Fruit fly (Drosophila melanogaster) whole organism, wandering third instar larva: ENCODE results near the gene how.

Experiments used
- Abd-B ChIP-seq: fragments of >200 bp; optimal IDR thresholded peaks from 2 replicates; lab custom pipeline; 2017; ENCODE audit warnings: missing biosample characterization, missing genetic modification characterization
- CG32264 ChIP-seq: fragments of 200-800 bp; sonication (Bioruptor generic); optimal IDR thresholded peaks from 2 replicates; lab custom pipeline; 2016; ENCODE audit warnings: missing biosample characterization, missing genetic modification characterization
- CG9705 ChIP-seq: fragments of 200-800 bp; sonication (Bioruptor generic); optimal IDR thresholded peaks from 2 replicates; lab custom pipeline; 2018; ENCODE audit warnings: missing biosample characterization, mild to moderate bottlenecking, missing genetic modification characterization
- CrebA ChIP-seq: fragments of 200-800 bp; sonication (Bioruptor generic); optimal IDR thresholded peaks from 2 replicates; lab custom pipeline; 2016; ENCODE audit warnings: missing biosample characterization, mild to moderate bottlenecking, missing genetic modification characterization, borderline replicate concordance
- Dfd ChIP-seq: fragments of >200 bp; optimal IDR thresholded peaks from 2 replicates; lab custom pipeline; 2017; ENCODE audit warnings: missing biosample characterization, missing genetic modification characterization
- Dif ChIP-seq: fragments of 200-275, 200-300 bp; sonication (Bioruptor generic); optimal IDR thresholded peaks from 2 replicates; lab custom pipeline; 2018; ENCODE audit warnings: missing biosample characterization, missing genetic modification characterization; ENCODE audit not compliant: partially characterized antibody
- GATAd ChIP-seq: sonication (Bioruptor generic); optimal IDR thresholded peaks from 2 replicates; lab custom pipeline; 2016; ENCODE audit warnings: missing biosample characterization, missing genetic modification characterization
- HLH106 ChIP-seq: fragments of 200-800 bp; optimal IDR thresholded peaks from 3 replicates; lab custom pipeline; 2019; ENCODE audit warnings: missing biosample characterization, mild to moderate bottlenecking, missing genetic modification characterization, moderate library complexity
- Hnf4 ChIP-seq: fragments of 200-800 bp; sonication (Bioruptor generic); optimal IDR thresholded peaks from 2 replicates; lab custom pipeline; 2016; ENCODE audit warnings: missing biosample characterization, mild to moderate bottlenecking, missing genetic modification characterization
- Hr78 ChIP-seq: fragments of >200 bp; optimal IDR thresholded peaks from 2 replicates; lab custom pipeline; 2017; ENCODE audit warnings: missing biosample characterization, missing genetic modification characterization
- Hr83 ChIP-seq: fragments of 200-300 bp; sonication (Bioruptor generic); optimal IDR thresholded peaks from 2 replicates; lab custom pipeline; 2016; ENCODE audit warnings: missing biosample characterization, mild to moderate bottlenecking, missing genetic modification characterization, moderate library complexity; ENCODE audit not compliant: poor library complexity, severe bottlenecking
- Jra ChIP-seq: sonication (Bioruptor generic); optimal IDR thresholded peaks from 2 replicates; lab custom pipeline; 2016; ENCODE audit warnings: missing biosample characterization, missing genetic modification characterization
- Mio ChIP-seq: sonication (Bioruptor generic); optimal IDR thresholded peaks from 2 replicates; lab custom pipeline; 2016; ENCODE audit warnings: missing biosample characterization, missing genetic modification characterization
- Myc ChIP-seq: fragments of >200 bp; optimal IDR thresholded peaks from 2 replicates; lab custom pipeline; 2017
- N ChIP-seq: fragments of >200 bp; optimal IDR thresholded peaks from 2 replicates; lab custom pipeline; 2018; ENCODE audit warnings: missing biosample characterization, missing external identifiers, missing genetic modification characterization
- OdsH ChIP-seq: fragments of 200-800 bp; sonication (Bioruptor generic); optimal IDR thresholded peaks from 2 replicates; lab custom pipeline; 2016; ENCODE audit warnings: missing biosample characterization, mild to moderate bottlenecking, missing genetic modification characterization
- Rel ChIP-seq, 2 experiments: fragments of 200-800 bp; sonication (Bioruptor generic) in 1 of 2; optimal IDR thresholded peaks; 2 replicates in 1 of 2; 3 replicates in 1 of 2; lab custom pipeline; 2016 to 2019; ENCODE audit warnings: mild to moderate bottlenecking in 2 of 2, missing biosample characterization in 2 of 2, missing genetic modification characterization in 2 of 2, moderate library complexity in 1 of 2
- Sp1 ChIP-seq: fragments of 200-800 bp; sonication (Bioruptor generic); optimal IDR thresholded peaks from 3 replicates; lab custom pipeline; 2019; ENCODE audit warnings: missing biosample characterization, mild to moderate bottlenecking, missing genetic modification characterization, moderate library complexity
- Vsx2 ChIP-seq: fragments of 200-300, 225-300 bp; sonication (Bioruptor generic); optimal IDR thresholded peaks from 2 replicates; lab custom pipeline; 2018; ENCODE audit warnings: missing biosample characterization, missing genetic modification characterization; ENCODE audit not compliant: partially characterized antibody
- br ChIP-seq: fragments of 200-800 bp; sonication (Bioruptor generic); optimal IDR thresholded peaks from 2 replicates; lab custom pipeline; 2016; ENCODE audit warnings: missing biosample characterization, missing genetic modification characterization
- brk ChIP-seq: fragments of 200-800 bp; sonication (Bioruptor generic); optimal IDR thresholded peaks from 2 replicates; lab custom pipeline; 2016; ENCODE audit warnings: missing biosample characterization, mild to moderate bottlenecking, missing genetic modification characterization
- dl ChIP-seq, 2 experiments: fragments of 175-275, 200-275 bp in 1 of 2; fragments of 200-275 bp in 1 of 2; sonication (Bioruptor generic); optimal IDR thresholded peaks; lab custom pipeline; 2018; ENCODE audit warnings: mild to moderate bottlenecking in 2 of 2, missing biosample characterization in 2 of 2, missing genetic modification characterization in 2 of 2, moderate library complexity in 2 of 2; ENCODE audit not compliant: partially characterized antibody in 2 of 2, insufficient read depth in 1 of 2
- dmrt93B ChIP-seq: fragments of 200-800 bp; sonication (Bioruptor generic); optimal IDR thresholded peaks from 2 replicates; lab custom pipeline; 2018; ENCODE audit warnings: missing biosample characterization, mild to moderate bottlenecking, missing genetic modification characterization
- dsf ChIP-seq: sonication (Bioruptor generic); optimal IDR thresholded peaks from 2 replicates; lab custom pipeline; 2016; ENCODE audit warnings: missing biosample characterization, missing genetic modification characterization, borderline replicate concordance
- ey ChIP-seq: fragments of 200-800 bp; sonication (Bioruptor generic); optimal IDR thresholded peaks from 2 replicates; lab custom pipeline; 2016; ENCODE audit warnings: missing biosample characterization, missing genetic modification characterization
- foxo ChIP-seq, 2 experiments: fragments of 200-800 bp; sonication (Bioruptor generic); optimal IDR thresholded peaks; 2 replicates in 1 of 2; 3 replicates in 1 of 2; lab custom pipeline; 2016 to 2017; ENCODE audit warnings: missing biosample characterization in 2 of 2, missing genetic modification characterization in 2 of 2
- fru ChIP-seq: fragments of 200-800 bp; sonication (Bioruptor generic); optimal IDR thresholded peaks from 3 replicates; lab custom pipeline; 2016; ENCODE audit warnings: missing biosample characterization, mild to moderate bottlenecking, missing genetic modification characterization
- h ChIP-seq: fragments of 200-800 bp; sonication (Bioruptor generic); optimal IDR thresholded peaks from 3 replicates; lab custom pipeline; 2016; ENCODE audit warnings: missing biosample characterization, mild to moderate bottlenecking, missing genetic modification characterization
- jim ChIP-seq: fragments of 175-275, 200-325 bp; sonication (Bioruptor generic); optimal IDR thresholded peaks from 2 replicates; lab custom pipeline; 2016; ENCODE audit warnings: missing biosample characterization, mild to moderate bottlenecking, missing genetic modification characterization
- lola ChIP-seq: fragments of >200 bp; optimal IDR thresholded peaks from 2 replicates; lab custom pipeline; 2017; ENCODE audit warnings: missing biosample characterization, missing genetic modification characterization
- pan ChIP-seq: fragments of >200 bp; optimal IDR thresholded peaks from 2 replicates; lab custom pipeline; 2017
- psq ChIP-seq: fragments of 200-800 bp; sonication (Bioruptor generic); optimal IDR thresholded peaks from 3 replicates; lab custom pipeline; 2017; ENCODE audit warnings: missing biosample characterization, mild to moderate bottlenecking, missing genetic modification characterization, moderate library complexity
- rgr ChIP-seq: fragments of 200-800 bp; sonication (Bioruptor generic); optimal IDR thresholded peaks from 3 replicates; lab custom pipeline; 2016; ENCODE audit warnings: missing biosample characterization, mild to moderate bottlenecking, missing genetic modification characterization
- sage ChIP-seq: fragments of 200-800 bp; sonication (Bioruptor generic); optimal IDR thresholded peaks from 2 replicates; lab custom pipeline; 2016; ENCODE audit warnings: missing biosample characterization, mild to moderate bottlenecking, missing genetic modification characterization
- sv ChIP-seq: fragments of 200-800 bp; sonication (Bioruptor generic); optimal IDR thresholded peaks from 3 replicates; lab custom pipeline; 2016; ENCODE audit warnings: missing biosample characterization, missing genetic modification characterization
- tai ChIP-seq: sonication (Bioruptor generic); optimal IDR thresholded peaks from 2 replicates; lab custom pipeline; 2016; ENCODE audit warnings: missing biosample characterization, missing genetic modification characterization
- usp ChIP-seq: fragments of >200 bp; optimal IDR thresholded peaks from 2 replicates; lab custom pipeline; 2017; ENCODE audit warnings: missing biosample characterization, missing genetic modification characterization
- woc ChIP-seq: sonication (Bioruptor generic); optimal IDR thresholded peaks from 2 replicates; lab custom pipeline; 2016; ENCODE audit warnings: missing biosample characterization, mild to moderate bottlenecking, missing genetic modification characterization

how gene

DNA sequence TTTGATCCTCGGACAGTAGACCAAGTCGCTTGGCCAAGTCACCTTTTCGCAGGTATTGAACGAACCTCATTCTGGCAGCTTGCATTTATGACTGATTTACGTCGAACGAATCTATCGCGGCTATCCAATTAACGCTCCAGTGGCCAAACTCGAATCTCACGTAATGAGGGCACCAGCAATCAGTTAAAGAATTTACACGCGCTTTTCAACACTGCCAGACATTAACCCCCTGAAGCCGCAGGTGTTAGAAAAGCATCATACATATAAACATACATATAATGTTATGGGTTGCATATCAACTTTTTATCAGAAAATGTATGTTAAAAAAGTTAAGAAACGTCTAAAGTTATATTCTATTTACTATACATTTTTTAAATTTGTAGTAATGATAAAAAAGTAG lies 16.7 kb upstream of the how start, which contains the start of gene CG6028:
TSS of gene CG6028 (minus strand) at position 187 of the 400 bp plus-strand sequence.
- TF ChIP-seq Abd-B (GFP tag; lab: Kevin White, UChicago) (no peak), Rel (GFP tag; optimal IDR thresholded peaks at IDR 0.05; lab: Kevin White, UChicago) (no peak), Rel (tag; optimal IDR thresholded peaks at IDR 0.05; lab: Kevin White, UChicago) (peak; percentile 68), dl (GFP tag; optimal IDR thresholded peaks at IDR 0.05; lab: Kevin White, UChicago; ENCODE audit: insufficient read depth in 1 of 2, partially characterized antibody in 2 of 2) (no peak), psq (GFP tag; lab: Kevin White, UChicago) (peak; percentile 5), Hnf4 (GFP tag; lab: Kevin White, UChicago) (peak; percentile 75), jim (GFP tag; lab: Kevin White, UChicago) (no peak), OdsH (no peak), h (GFP tag; lab: Kevin White, UChicago) (peak; percentile 55), Vsx2 (GFP tag; lab: Kevin White, UChicago) (no peak), HLH106 (tag; lab: Kevin White, UChicago) (peak; percentile 30), Dif (GFP tag; lab: Kevin White, UChicago) (no peak), Hr83 (GFP tag; lab: Kevin White, UChicago) (peak; percentile 77), lola (GFP tag; lab: Kevin White, UChicago) (no peak), usp (GFP tag; lab: Kevin White, UChicago) (no peak), CG9705 (GFP tag; lab: Kevin White, UChicago) (no peak), Sp1 (peak; percentile 40), tai (GFP tag; lab: Kevin White, UChicago) (no peak), foxo (GFP tag; optimal IDR thresholded peaks at IDR 0.05; lab: Kevin White, UChicago) (peak in 1 of 2 experiments; percentile 54), woc (GFP tag; lab: Kevin White, UChicago) (peak; percentile 57), Mio (GFP tag; lab: Kevin White, UChicago) (no peak), br (GFP tag; lab: Kevin White, UChicago) (peak; percentile 50), ey (GFP tag; lab: Kevin White, UChicago) (peak; percentile 27), fru (GFP tag; lab: Kevin White, UChicago) (peak; percentile 15), sv (peak; percentile 20), rgr (GFP tag; lab: Kevin White, UChicago) (peak; percentile 59), Jra (GFP tag; lab: Kevin White, UChicago) (peak; percentile 44), Myc (lab: Kevin White, UChicago) (no peak), GATAd (GFP tag; lab: Kevin White, UChicago) (no peak)

DNA sequence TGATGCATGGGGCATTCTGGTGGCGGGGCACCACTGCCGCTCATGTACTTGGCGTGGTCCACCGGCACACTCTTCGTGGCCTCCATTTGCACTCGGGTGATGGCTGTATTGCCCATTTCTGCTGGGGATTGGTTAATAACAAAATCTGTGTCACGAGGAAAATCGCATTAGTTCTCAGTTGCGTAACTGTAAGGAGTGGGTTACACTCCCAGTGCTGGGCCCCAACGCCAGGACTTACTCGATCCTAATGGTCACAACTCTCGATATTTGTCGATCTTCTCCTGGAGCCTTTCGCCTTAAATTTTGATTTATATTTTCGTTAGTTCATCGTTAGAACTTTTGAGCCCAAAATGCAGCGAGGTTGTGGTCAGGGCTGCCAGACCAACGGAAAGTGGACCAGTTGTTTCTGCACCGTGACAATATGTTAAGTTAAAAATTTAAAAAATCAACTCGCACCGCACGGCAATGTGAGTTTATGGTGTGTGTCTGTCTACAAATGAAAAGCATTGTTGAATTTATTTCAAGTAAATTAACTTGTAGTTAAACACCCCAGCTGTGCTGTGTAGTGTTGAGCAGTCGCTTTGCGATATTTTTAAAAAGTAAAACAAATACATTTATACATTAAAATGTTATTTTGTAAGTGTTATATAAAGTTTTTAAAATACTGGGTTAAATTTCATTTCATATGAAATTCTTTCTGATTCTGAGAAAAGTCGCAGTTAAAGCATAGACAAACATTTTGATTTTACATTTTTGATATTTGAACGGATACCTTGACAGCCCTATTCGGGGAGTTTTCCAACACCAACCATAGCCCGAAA lies 14.9 kb upstream of the how start, which contains the start of the genes Cchl and ND-42:
TSS of gene Cchl (minus strand) at position 559 of the 821 bp plus-strand sequence.
TSS of gene ND-42 (plus strand) at position 788 of the 821 bp plus-strand sequence.
- TF ChIP-seq Vsx2 (GFP tag; lab: Kevin White, UChicago): no peak
- TF ChIP-seq tai (GFP tag; lab: Kevin White, UChicago): no peak
- peak; percentile 88 for TF ChIP-seq HLH106 (tag; lab: Kevin White, UChicago)
- TF ChIP-seq h (GFP tag; lab: Kevin White, UChicago): peak; percentile 83
- TF ChIP-seq OdsH: peak; percentile 76
- TF ChIP-seq sv: peak; percentile 55
- no peak for TF ChIP-seq Mio (GFP tag; lab: Kevin White, UChicago)
- TF ChIP-seq usp (GFP tag; lab: Kevin White, UChicago): no peak
- no peak for TF ChIP-seq dsf (GFP tag; lab: Kevin White, UChicago)
- TF ChIP-seq GATAd (GFP tag; lab: Kevin White, UChicago): peak; percentile 57
- no peak for TF ChIP-seq brk
- no peak for TF ChIP-seq Rel (GFP tag; optimal IDR thresholded peaks at IDR 0.05; lab: Kevin White, UChicago)
- TF ChIP-seq Rel (tag; optimal IDR thresholded peaks at IDR 0.05; lab: Kevin White, UChicago): peak; percentile 64
- peak; percentile 86 for TF ChIP-seq rgr (GFP tag; lab: Kevin White, UChicago)
- TF ChIP-seq Sp1: peak; percentile 80
- no peak for TF ChIP-seq Dfd (GFP tag; lab: Kevin White, UChicago)
- no peak for TF ChIP-seq Hnf4 (GFP tag; lab: Kevin White, UChicago)
- no peak for TF ChIP-seq sage (GFP tag; lab: Kevin White, UChicago)
- peak; percentile 70 for TF ChIP-seq ey (GFP tag; lab: Kevin White, UChicago)
- TF ChIP-seq Hr83 (GFP tag; lab: Kevin White, UChicago): peak; percentile 63
- TF ChIP-seq Hr78 (GFP tag; lab: Kevin White, UChicago): no peak
- TF ChIP-seq Dif (GFP tag; lab: Kevin White, UChicago): no peak
- no peak for TF ChIP-seq dl (GFP tag; optimal IDR thresholded peaks at IDR 0.05; lab: Kevin White, UChicago; ENCODE audit: insufficient read depth in 1 of 2, partially characterized antibody in 2 of 2)
- TF ChIP-seq Jra (GFP tag; lab: Kevin White, UChicago): peak; percentile 69
- no peak for TF ChIP-seq br (GFP tag; lab: Kevin White, UChicago)
- peak; percentile 73 for TF ChIP-seq woc (GFP tag; lab: Kevin White, UChicago)
- TF ChIP-seq foxo (GFP tag; optimal IDR thresholded peaks at IDR 0.05; lab: Kevin White, UChicago): peak in 1 of 2 experiments; percentile 88
- peak; percentile 53 for TF ChIP-seq Myc (lab: Kevin White, UChicago)
- peak; percentile 45 for TF ChIP-seq CG32264 (GFP tag; lab: Kevin White, UChicago)
- TF ChIP-seq N (GFP tag; lab: Kevin White, UChicago): no peak
- peak; percentile 78 for TF ChIP-seq fru (GFP tag; lab: Kevin White, UChicago)
- no peak for TF ChIP-seq lola (GFP tag; lab: Kevin White, UChicago)
- TF ChIP-seq pan (lab: Kevin White, UChicago): no peak
- no peak for TF ChIP-seq CrebA
- TF ChIP-seq psq (GFP tag; lab: Kevin White, UChicago): peak; percentile 75
- no peak for TF ChIP-seq Abd-B (GFP tag; lab: Kevin White, UChicago)
- TF ChIP-seq CG9705 (GFP tag; lab: Kevin White, UChicago): peak; percentile 86
- no peak for TF ChIP-seq jim (GFP tag; lab: Kevin White, UChicago)
- no peak for TF ChIP-seq dmrt93B (GFP tag; lab: Kevin White, UChicago)
